Worm (Caenorhabditis elegans) whole organism, early embryonic: ENCODE data around the gene fbxb-87.

Experiments
- ama-1 ChIP-seq: fragments of 150-350 bp; optimal IDR thresholded peaks from 2 replicates; lab custom pipeline; 2014
- ets-7 ChIP-seq: sonication (generic microtip); optimal IDR thresholded peaks from 2 replicates; lab custom pipeline; 2016; ENCODE audit warnings: missing genotype, missing genetic modification characterization, missing compliant biosample characterization
- tbx-11 ChIP-seq: fragments of 200-800 bp; sonication (Bioruptor generic); IDR thresholded peaks from 2 replicates; pipeline ENCODE4 v1.3.6; 2022; ENCODE audit warnings: missing genetic modification characterization, missing compliant biosample characterization

- TF ChIP-seq ets-7 (tag; lab: Kevin White, UChicago): no peak
- TF ChIP-seq ama-1 (lab: Kevin White, UChicago): no peak
- TF ChIP-seq tbx-11 (GFP tag; lab: Robert Waterston, UW): no peak
Measured at ce11 chrIII:10870814-10871213, 23.5 kb upstream of the fbxb-87 start.
